Fruit fly (Drosophila melanogaster): Measurements from ENCODE around the gene Ras64B.

DNA sequence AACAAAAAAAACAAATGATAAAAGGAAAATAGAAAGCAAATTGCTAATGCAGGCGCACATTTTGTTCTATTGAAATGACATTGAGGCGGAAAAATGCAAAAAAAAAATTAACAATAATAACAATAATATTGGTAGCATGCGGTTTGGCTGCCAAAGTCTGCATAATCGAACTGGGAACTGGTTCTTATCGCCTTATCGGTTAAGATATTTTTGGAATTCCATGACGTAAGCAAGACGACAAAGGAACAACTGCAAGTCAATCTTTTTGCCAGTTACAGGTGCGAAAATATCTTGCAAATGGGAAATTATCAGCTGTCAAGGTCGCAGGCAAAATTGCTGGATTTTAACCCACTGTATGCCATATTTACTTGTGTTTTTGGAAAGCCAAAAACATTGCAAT lies 6.3 kb upstream of the Ras64B start:
- TF ChIP-seq dysf (GFP tag; IDR thresholded peaks at IDR 0.05) (no peak), ssp (GFP tag; IDR thresholded peaks at IDR 0.05) (no peak), CTCF (GFP tag; optimal IDR thresholded peaks at IDR 0.05) (no peak), CG3847 (GFP tag; IDR thresholded peaks at IDR 0.05) (no peak), E2f1 (GFP tag; IDR thresholded peaks at IDR 0.05) (no peak), Oli (tag; optimal IDR thresholded peaks at IDR 0.05) (no peak), odd (GFP tag; optimal IDR thresholded peaks at IDR 0.05) (no peak), mam (GFP tag; optimal IDR thresholded peaks at IDR 0.05) (no peak)

All from whole organism, embryonic.